Worm (Caenorhabditis elegans) whole organism, young adult: ENCODE results near the gene cec-1.
A peak's percentile ranks its signal among the peaks of the same experiment; 100 is the strongest.

Source experiments
- B0261.1 ChIP-seq: sonication (generic microtip); optimal IDR thresholded peaks from 2 replicates; lab custom pipeline; 2016; ENCODE audit warnings: mild to moderate bottlenecking, missing genetic modification characterization, moderate library complexity, missing compliant biosample characterization
- B0336.3 ChIP-seq: fragments of 200-800 bp; sonication (Bioruptor generic); IDR thresholded peaks from 2 replicates; pipeline ENCODE4 v1.3.6; 2022; ENCODE audit warnings: missing genetic modification characterization, missing compliant biosample characterization
- C06A6.2 ChIP-seq: fragments of 200-800 bp; sonication (Bioruptor generic); conservative IDR thresholded peaks from 2 replicates; pipeline ENCODE4 v1.3.6; 2022; ENCODE audit warnings: missing genetic modification characterization, missing compliant biosample characterization
- D2030.7 ChIP-seq: fragments of 200-800 bp; sonication (Bioruptor generic); IDR thresholded peaks from 2 replicates; pipeline ENCODE4 v1.3.6; 2022; ENCODE audit warnings: missing genetic modification reagents, missing genetic modification characterization, missing compliant biosample characterization
- F10E7.11 ChIP-seq: sonication (generic microtip); optimal IDR thresholded peaks from 2 replicates; lab custom pipeline; 2017; ENCODE audit warnings: mild to moderate bottlenecking, missing genetic modification characterization, moderate library complexity, missing compliant biosample characterization
- F33H1.4 ChIP-seq: fragments of 200-800 bp; sonication (Bioruptor generic); IDR thresholded peaks from 2 replicates; pipeline ENCODE4 v1.3.6; 2022; ENCODE audit warnings: missing genetic modification reagents, missing genetic modification characterization, missing compliant biosample characterization
- F39B2.1 ChIP-seq: fragments of 200-800 bp; sonication (Bioruptor generic); IDR thresholded peaks from 2 replicates; pipeline ENCODE4 v1.3.6; 2022; ENCODE audit warnings: missing genetic modification reagents, missing genetic modification characterization, missing compliant biosample characterization
- F57A8.1 ChIP-seq: fragments of 200-800 bp; sonication (Bioruptor generic); optimal IDR thresholded peaks from 2 replicates; lab custom pipeline; 2018; ENCODE audit warnings: mild to moderate bottlenecking, missing genetic modification characterization, moderate library complexity, missing compliant biosample characterization
- akir-1 ChIP-seq: fragments of 200-800 bp; sonication (Bioruptor generic); optimal IDR thresholded peaks from 2 replicates; lab custom pipeline; 2018; ENCODE audit warnings: mild to moderate bottlenecking, missing genetic modification characterization, moderate library complexity, missing compliant biosample characterization
- athp-1 ChIP-seq: sonication (generic microtip); optimal IDR thresholded peaks from 2 replicates; lab custom pipeline; 2017; ENCODE audit warnings: mild to moderate bottlenecking, missing genetic modification characterization, missing compliant biosample characterization
- attf-5 ChIP-seq: fragments of 200-800 bp; sonication (Bioruptor generic); optimal IDR thresholded peaks from 2 replicates; lab custom pipeline; 2018; ENCODE audit warnings: mild to moderate bottlenecking, missing genetic modification characterization, missing compliant biosample characterization
- ccch-3 ChIP-seq: fragments of 200-800 bp; sonication (Bioruptor generic); optimal IDR thresholded peaks from 2 replicates; lab custom pipeline; 2018; ENCODE audit warnings: mild to moderate bottlenecking, missing genetic modification characterization, missing compliant biosample characterization
- cebp-1 ChIP-seq, 2 experiments: fragments of 200-800 bp in 1 of 2; sonication (Bioruptor generic) in 1 of 2; sonication (generic microtip) in 1 of 2; IDR thresholded peaks in 1 of 2; optimal IDR thresholded peaks in 1 of 2; 2 replicates each; pipeline versions ENCODE4 v1.3.6 to Lab custom; 2017 to 2022; ENCODE audit warnings: missing compliant biosample characterization in 2 of 2, missing genetic modification characterization in 2 of 2, mild to moderate bottlenecking in 1 of 2, missing genetic modification reagents in 1 of 2, moderate library complexity in 1 of 2
- cebp-2 ChIP-seq: fragments of 200-800 bp; sonication (Bioruptor generic); IDR thresholded peaks from 2 replicates; pipeline ENCODE4 v1.3.6; 2022; ENCODE audit warnings: missing genetic modification characterization, missing compliant biosample characterization
- ceh-100 ChIP-seq: fragments of 200-800 bp; sonication (Bioruptor generic); IDR thresholded peaks from 2 replicates; pipeline ENCODE4 v1.3.6; 2022; ENCODE audit warnings: missing genetic modification reagents, missing genetic modification characterization, missing compliant biosample characterization
- ceh-27 ChIP-seq: fragments of 200-800 bp; sonication (Bioruptor generic); optimal IDR thresholded peaks from 2 replicates; lab custom pipeline; 2018; ENCODE audit warnings: mild to moderate bottlenecking, missing genetic modification characterization, moderate library complexity, missing compliant biosample characterization
- ceh-79 ChIP-seq: sonication (generic microtip); optimal IDR thresholded peaks from 2 replicates; lab custom pipeline; 2017; ENCODE audit warnings: mild to moderate bottlenecking, missing genetic modification characterization, missing compliant biosample characterization
- ceh-91 ChIP-seq: fragments of 200-800 bp; sonication (Bioruptor generic); IDR thresholded peaks from 2 replicates; pipeline ENCODE4 v1.3.6; 2022; ENCODE audit warnings: missing genetic modification reagents, missing genetic modification characterization, missing compliant biosample characterization
- chd-7 ChIP-seq: sonication (generic microtip); optimal IDR thresholded peaks from 2 replicates; lab custom pipeline; 2016; ENCODE audit warnings: mild to moderate bottlenecking, missing genetic modification characterization, moderate library complexity, missing compliant biosample characterization
- dox-1 ChIP-seq: fragments of 200-800 bp; sonication (Bioruptor generic); IDR thresholded peaks from 2 replicates; pipeline ENCODE4 v1.3.6; 2022; ENCODE audit warnings: missing genetic modification reagents, missing genetic modification characterization, missing compliant biosample characterization
- ets-4 ChIP-seq: fragments of 200-800 bp; sonication (Bioruptor generic); optimal IDR thresholded peaks from 2 replicates; lab custom pipeline; 2018; ENCODE audit warnings: mild to moderate bottlenecking, missing genetic modification characterization, missing compliant biosample characterization
- gei-17 ChIP-seq: fragments of 200-800 bp; sonication (Bioruptor generic); optimal IDR thresholded peaks from 2 replicates; lab custom pipeline; 2018; ENCODE audit warnings: mild to moderate bottlenecking, missing genetic modification characterization, missing compliant biosample characterization
- him-1 ChIP-seq: sonication (generic microtip); optimal IDR thresholded peaks from 2 replicates; lab custom pipeline; 2016; ENCODE audit warnings: missing genotype, missing genetic modification reagents, missing genetic modification characterization, missing compliant biosample characterization
- hlh-26 ChIP-seq: fragments of 200-800 bp; sonication (Bioruptor generic); conservative IDR thresholded peaks from 2 replicates; pipeline ENCODE4 v1.3.6; 2022; ENCODE audit warnings: missing genetic modification reagents, missing genetic modification characterization, missing compliant biosample characterization
- hsf-1 ChIP-seq: fragments of 200-800 bp; sonication (Bioruptor generic); IDR thresholded peaks from 2 replicates; pipeline ENCODE4 v1.3.6; 2022; ENCODE audit warnings: missing genetic modification reagents, missing genetic modification characterization, missing compliant biosample characterization
- lin-35 ChIP-seq, 3 experiments: fragments of 150-350 bp in 2 of 3; sonication (generic microtip) in 1 of 3; optimal IDR thresholded peaks; 2 replicates each; lab custom pipeline; 2014 to 2018; ENCODE audit warnings: missing biosample characterization in 3 of 3, missing genetic modification characterization in 3 of 3, missing genetic modification reagents in 3 of 3
- lin-54 ChIP-seq: fragments of 200-800 bp; sonication (Bioruptor generic); optimal IDR thresholded peaks from 2 replicates; lab custom pipeline; 2018; ENCODE audit warnings: mild to moderate bottlenecking, missing genetic modification characterization, missing compliant biosample characterization
- madf-3 ChIP-seq: fragments of 200-800 bp; sonication (Bioruptor generic); IDR thresholded peaks from 2 replicates; pipeline ENCODE4 v1.3.6; 2022; ENCODE audit warnings: missing genetic modification reagents, missing genetic modification characterization, missing compliant biosample characterization
- madf-6 ChIP-seq: fragments of 200-800 bp; sonication (Bioruptor generic); IDR thresholded peaks from 2 replicates; pipeline ENCODE4 v1.3.6; 2022; ENCODE audit warnings: missing genetic modification reagents, missing genetic modification characterization, missing compliant biosample characterization
- mcd-1 ChIP-seq: fragments of 200-800 bp; sonication (Bioruptor generic); IDR thresholded peaks from 2 replicates; pipeline ENCODE4 v1.3.6; 2022; ENCODE audit warnings: missing genetic modification reagents, missing genetic modification characterization, missing compliant biosample characterization
- mxl-1 ChIP-seq: sonication (generic microtip); optimal IDR thresholded peaks from 2 replicates; lab custom pipeline; 2016; ENCODE audit warnings: missing genetic modification characterization, missing compliant biosample characterization
- nhr-179 ChIP-seq: sonication (generic microtip); optimal IDR thresholded peaks from 2 replicates; lab custom pipeline; 2016; ENCODE audit warnings: mild to moderate bottlenecking, missing genetic modification characterization, missing compliant biosample characterization
- nhr-27 ChIP-seq: fragments of 200-800 bp; sonication (Bioruptor generic); optimal IDR thresholded peaks from 2 replicates; lab custom pipeline; 2018; ENCODE audit warnings: mild to moderate bottlenecking, missing genetic modification characterization, moderate library complexity, missing compliant biosample characterization
- rpc-1 ChIP-seq, 2 experiments: fragments of 150-350 bp in 1 of 2; sonication (generic microtip) in 1 of 2; optimal IDR thresholded peaks; 2 replicates each; lab custom pipeline; 2014 to 2018; ENCODE audit warnings: missing biosample characterization in 1 of 2, missing genetic modification characterization in 1 of 2, missing genetic modification reagents in 1 of 2, missing genotype in 1 of 2
- snpc-1.1 ChIP-seq: sonication (generic microtip); optimal IDR thresholded peaks from 2 replicates; lab custom pipeline; 2017; ENCODE audit warnings: missing genetic modification characterization, mild to moderate bottlenecking, missing compliant biosample characterization, antibody characterized with exemption, moderate library complexity, missing genotype, missing genetic modification reagents; ENCODE audit not compliant: insufficient read depth
- snpc-3.4 ChIP-seq: sonication (generic microtip); optimal IDR thresholded peaks from 2 replicates; lab custom pipeline; 2017; ENCODE audit warnings: missing genetic modification characterization, mild to moderate bottlenecking, missing compliant biosample characterization, antibody characterized with exemption, moderate library complexity, missing genotype, missing genetic modification reagents
- somi-1 ChIP-seq: fragments of 200-800 bp; sonication (Bioruptor generic); optimal IDR thresholded peaks from 2 replicates; lab custom pipeline; 2018; ENCODE audit warnings: mild to moderate bottlenecking, missing genetic modification characterization, missing compliant biosample characterization
- tbp1 ChIP-seq: fragments of 200-800 bp; sonication (Bioruptor generic); optimal IDR thresholded peaks from 2 replicates; lab custom pipeline; 2018; ENCODE audit warnings: mild to moderate bottlenecking, missing genetic modification characterization, missing compliant biosample characterization
- unc-130 ChIP-seq: sonication (generic microtip); optimal IDR thresholded peaks from 2 replicates; lab custom pipeline; 2016; ENCODE audit warnings: missing genetic modification reagents, missing genetic modification characterization, missing compliant biosample characterization
- xnd-1 ChIP-seq: sonication (generic microtip); optimal IDR thresholded peaks from 2 replicates; lab custom pipeline; 2016; ENCODE audit warnings: missing genotype, missing genetic modification reagents, missing genetic modification characterization, missing compliant biosample characterization
- ztf-22 ChIP-seq: fragments of 200-800 bp; sonication (Bioruptor generic); optimal IDR thresholded peaks from 2 replicates; lab custom pipeline; 2018; ENCODE audit warnings: mild to moderate bottlenecking, missing genetic modification characterization, moderate library complexity, missing compliant biosample characterization
- ztf-3 ChIP-seq: fragments of 200-800 bp; sonication (Bioruptor generic); optimal IDR thresholded peaks from 2 replicates; lab custom pipeline; 2018; ENCODE audit warnings: mild to moderate bottlenecking, missing genetic modification characterization, missing compliant biosample characterization

Gene cec-1

DNA sequence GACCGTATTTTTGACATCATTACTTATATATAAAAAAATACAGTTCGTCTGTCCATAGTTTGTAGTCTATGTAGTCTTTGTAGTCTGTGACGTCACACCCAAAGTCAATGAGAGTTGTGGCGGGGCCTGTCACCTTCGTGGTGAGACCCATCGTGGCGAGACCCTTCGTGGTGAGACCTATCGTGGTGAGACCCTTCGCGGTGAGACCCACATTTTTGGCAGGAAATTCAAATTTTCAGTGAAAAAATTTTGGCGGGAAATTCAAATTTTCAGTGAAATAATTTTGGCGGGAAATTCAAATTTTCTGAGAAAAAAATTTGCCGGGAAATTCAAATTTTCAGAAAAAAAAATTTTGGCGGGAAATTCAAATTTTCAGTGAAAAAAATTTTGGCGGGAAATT lies 15.2 kb downstream of the cec-1 start:
- peak; percentile 79 for TF ChIP-seq F33H1.4 (GFP tag; lab: Robert Waterston, UW)
- peak; percentile 44; the same call in 1 of the 2 replicates for TF ChIP-seq mcd-1 (GFP tag; lab: Robert Waterston, UW)
- TF ChIP-seq D2030.7 (GFP tag; lab: Robert Waterston, UW), result peak; percentile 32; the same call in 1 of the 2 replicates
- 0 out of 2 replicates have a peak, but pooled peaks have one; percentile 28 for TF ChIP-seq ceh-91 (GFP tag; lab: Robert Waterston, UW)
- TF ChIP-seq lin-54 (GFP tag; lab: Kevin White, UChicago), result peak; percentile 15

- TF ChIP-seq hsf-1 (GFP tag; lab: Robert Waterston, UW), result peak; percentile 90
- TF ChIP-seq, all 124 proteins: peak for 1; not testable (repeated sequence) for 123
These were observed 16.3 kb downstream of the cec-1 start for ce11 chrIII:8442420-8442819.

ce11 chrIII:8443557-8444131 lies 17.5 kb downstream of the cec-1 start, which contains the start of gene ufbp-1:
TSS of gene ufbp-1 (minus strand) at chrIII:8443607.
- TF ChIP-seq C06A6.2 (GFP tag; lab: Robert Waterston, UW) (0 out of 2 replicates have a peak, but pooled peaks have one; percentile 14), xnd-1 (no peak), lin-35 (GFP tag; optimal IDR thresholded peaks at IDR 0.05; lab: Kevin White, UChicago) (peak in 1 of 3 experiments; percentile 61), F57A8.1 (GFP tag; lab: Kevin White, UChicago) (no peak), hsf-1 (GFP tag; lab: Robert Waterston, UW) (peak; percentile 83), F10E7.11 (tag; lab: Kevin White, UChicago) (peak; percentile 83), D2030.7 (GFP tag; lab: Robert Waterston, UW) (no peak), chd-7 (peak; percentile 91), madf-6 (GFP tag; lab: Robert Waterston, UW) (peak; percentile 64), B0261.1 (tag; lab: Kevin White, UChicago) (peak; percentile 34), ztf-22 (peak; percentile 59), cebp-1 (GFP tag; IDR thresholded peaks at IDR 0.05; lab: Robert Waterston, UW) (peak; percentile 53), cebp-1 (tag; optimal IDR thresholded peaks at IDR 0.05; lab: Kevin White, UChicago) (peak; percentile 88), ceh-100 (GFP tag; lab: Robert Waterston, UW) (peak; percentile 22; the same call in 1 of the 2 replicates), somi-1 (GFP tag; lab: Kevin White, UChicago) (peak; percentile 40), snpc-3.4 (tag; lab: Kevin White, UChicago) (peak; percentile 53), mxl-1 (no peak), akir-1 (GFP tag; lab: Kevin White, UChicago) (peak; percentile 27), hlh-26 (GFP tag; lab: Robert Waterston, UW) (no peak), him-1 (tag; lab: Kevin White, UChicago) (peak; percentile 33), ceh-79 (peak; percentile 96), ccch-3 (GFP tag; lab: Kevin White, UChicago) (peak; percentile 54), ets-4 (GFP tag; lab: Kevin White, UChicago) (peak; percentile 64), madf-3 (GFP tag; lab: Robert Waterston, UW) (peak; percentile 33; the same call in 1 of the 2 replicates), F39B2.1 (peak; percentile 53; the same call in 1 of the 2 replicates), attf-5 (GFP tag; lab: Kevin White, UChicago) (peak; percentile 86), ceh-27 (GFP tag; lab: Kevin White, UChicago) (peak; percentile 67), unc-130 (GFP tag; lab: Kevin White, UChicago) (peak; percentile 63), B0336.3 (GFP tag; lab: Robert Waterston, UW) (peak; percentile 91), athp-1 (tag; lab: Kevin White, UChicago) (peak; percentile 94), cebp-2 (no peak; the same call in 1 of the 2 replicates), lin-54 (GFP tag; lab: Kevin White, UChicago) (peak; percentile 88), dox-1 (peak; percentile 70), nhr-179 (tag; lab: Kevin White, UChicago) (no peak), ztf-3 (peak; percentile 57), nhr-27 (tag; lab: Kevin White, UChicago) (peak; percentile 18), snpc-1.1 (tag; lab: Kevin White, UChicago) (no peak), tbp1 (GFP tag; lab: Kevin White, UChicago) (peak; percentile 70), rpc-1 (optimal IDR thresholded peaks at IDR 0.05; lab: Kevin White, UChicago) (no peak), rpc-1 (tag; optimal IDR thresholded peaks at IDR 0.05; lab: Kevin White, UChicago) (no peak), gei-17 (peak; percentile 83)
